Worm (Caenorhabditis elegans): ENCODE results near the gene ugt-6.

DNA sequence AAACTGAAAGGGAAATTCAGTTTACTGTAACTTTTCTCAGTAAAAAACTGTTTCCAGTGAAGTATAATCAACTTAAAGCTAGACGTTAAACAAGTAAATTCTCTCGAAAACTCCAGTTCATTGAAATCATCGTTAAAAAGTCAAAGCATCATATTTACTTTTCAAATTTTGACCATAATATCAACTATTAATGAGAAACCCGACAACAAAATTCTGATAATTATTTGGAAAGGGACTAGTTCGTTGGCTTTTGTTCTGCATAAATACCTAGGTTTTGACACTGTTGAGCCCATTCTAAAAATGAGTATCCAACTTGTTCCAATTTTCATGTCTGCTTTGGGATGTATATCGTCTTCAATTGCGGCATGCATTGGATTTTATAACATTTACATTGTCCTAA lies 8.2 kb upstream of the ugt-6 start, which contains the start of gene ZC443.7:
- no peak for TF ChIP-seq cog-1 (tag; optimal IDR thresholded peaks at IDR 0.05)
- no peak for TF ChIP-seq ztf-29 (GFP tag; IDR thresholded peaks at IDR 0.05)
- TF ChIP-seq T22C8.4 (GFP tag; IDR thresholded peaks at IDR 0.05), result no peak
- no peak for TF ChIP-seq flt-1 (GFP tag; IDR thresholded peaks at IDR 0.05)
- no peak for TF ChIP-seq med-1 (GFP tag; optimal IDR thresholded peaks at IDR 0.05; ENCODE audit: insufficient read depth)
- TF ChIP-seq tab-1 (GFP tag; IDR thresholded peaks at IDR 0.05), result no peak

Data from whole organism, midembryonic.